Worm (Caenorhabditis elegans): ENCODE results near the gene cpin-1.

DNA sequence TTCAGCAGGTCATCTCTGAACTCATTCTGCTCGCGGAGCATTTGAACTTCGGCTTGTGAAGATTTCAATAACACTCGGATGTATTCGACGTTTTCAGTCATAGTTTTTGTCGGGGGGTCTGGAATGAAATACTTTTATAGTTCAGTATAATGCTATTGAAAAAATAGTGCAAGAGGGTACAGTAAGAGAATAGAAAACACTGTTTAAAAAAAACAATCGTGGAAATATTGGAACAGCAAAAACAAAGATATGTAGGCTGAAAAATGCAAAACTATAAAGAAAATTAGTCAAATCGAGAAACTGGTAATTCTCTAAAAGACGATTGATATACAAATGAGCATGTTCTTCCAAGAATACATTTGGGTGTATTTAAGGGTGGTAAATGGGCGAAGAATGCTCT lies 42.5 kb upstream of the cpin-1 start, which contains the start of gene F56D5.5:
- TF ChIP-seq Y48G9A.11 (GFP tag; IDR thresholded peaks at IDR 0.05) (no peak), ces-1 (GFP tag; optimal IDR thresholded peaks at IDR 0.05) (no peak), dmd-9 (GFP tag; IDR thresholded peaks at IDR 0.05) (no peak), ceh-28 (tag; optimal IDR thresholded peaks at IDR 0.05) (no peak), mdl-1 (tag; optimal IDR thresholded peaks at IDR 0.05) (no peak), madf-5 (GFP tag; IDR thresholded peaks at IDR 0.05) (no peak), nhr-237 (tag; optimal IDR thresholded peaks at IDR 0.05) (no peak), hmg-1.1 (GFP tag; IDR thresholded peaks at IDR 0.05) (no peak)
